Worm (Caenorhabditis elegans) whole organism, L1 larva: ENCODE data around the gene npr-30.

Source experiments
- C04F5.9 ChIP-seq: sonication (generic microtip); optimal IDR thresholded peaks from 2 replicates; lab custom pipeline; 2016; ENCODE audit warnings: missing genetic modification characterization, missing compliant biosample characterization
- C16A3.4 ChIP-seq: fragments of 150-350 bp; optimal IDR thresholded peaks from 2 replicates; lab custom pipeline; 2014; ENCODE audit warnings: missing biosample characterization, missing genetic modification characterization
- F16B12.6 ChIP-seq: fragments of 150-350 bp; optimal IDR thresholded peaks from 2 replicates; lab custom pipeline; 2014; ENCODE audit warnings: missing biosample characterization, missing genetic modification characterization
- Y116A8C.19 ChIP-seq: sonication (generic microtip); optimal IDR thresholded peaks from 2 replicates; lab custom pipeline; 2016; ENCODE audit warnings: missing compliant biosample characterization, missing genetic modification characterization, borderline replicate concordance
- aha-1 ChIP-seq: fragments of 150-350 bp; optimal IDR thresholded peaks from 2 replicates; lab custom pipeline; 2014; ENCODE audit warnings: missing biosample characterization, missing genetic modification characterization
- alr-1 ChIP-seq: fragments of 200-800 bp; sonication (Bioruptor generic); optimal IDR thresholded peaks from 2 replicates; lab custom pipeline; 2018; ENCODE audit warnings: borderline replicate concordance, mild to moderate bottlenecking, missing genetic modification characterization, missing compliant biosample characterization
- blmp-1 ChIP-seq: fragments of 150-350 bp; optimal IDR thresholded peaks from 2 replicates; lab custom pipeline; 2014; ENCODE audit warnings: missing biosample characterization, missing genetic modification characterization
- dpl-1 ChIP-seq, 3 experiments: fragments of 150-350 bp in 2 of 3; sonication (generic microtip) in 1 of 3; optimal IDR thresholded peaks; 2 replicates each; lab custom pipeline; 2014 to 2017; ENCODE audit warnings: missing biosample characterization in 3 of 3, missing genetic modification characterization in 3 of 3, missing genetic modification reagents in 3 of 3
- dsc-1 ChIP-seq: sonication (generic microtip); optimal IDR thresholded peaks from 2 replicates; lab custom pipeline; 2016; ENCODE audit warnings: mild to moderate bottlenecking, missing genetic modification characterization, missing compliant biosample characterization
- efl-1 ChIP-seq, 4 experiments: fragments of 150-350 bp; optimal IDR thresholded peaks in 3 of 4; peaks in 1 of 4; 1 replicate in 1 of 4; 2 replicates in 3 of 4; lab custom pipeline; 2014; ENCODE audit warnings: missing biosample characterization in 2 of 4, missing genetic modification characterization in 2 of 4, missing genetic modification reagents in 2 of 4
- egl-13 ChIP-seq: sonication (generic microtip); optimal IDR thresholded peaks from 2 replicates; lab custom pipeline; 2016; ENCODE audit warnings: missing genotype, missing genetic modification reagents, missing genetic modification characterization, missing compliant biosample characterization
- egl-27 ChIP-seq, 2 experiments: fragments of 150-350 bp in 1 of 2; sonication (generic microtip); optimal IDR thresholded peaks; 3 replicates each; lab custom pipeline; 2017 to 2018; ENCODE audit warnings: missing biosample characterization in 2 of 2, missing genetic modification characterization in 2 of 2, missing genetic modification reagents in 2 of 2
- elt-2 ChIP-seq: sonication (generic microtip); optimal IDR thresholded peaks from 2 replicates; lab custom pipeline; 2016; ENCODE audit warnings: missing genetic modification characterization, mild to moderate bottlenecking, inconsistent platforms, missing compliant biosample characterization, missing genetic modification reagents
- elt-3 ChIP-seq, 6 experiments: fragments of 150-350 bp in 1 of 6; sonication (generic microtip); optimal IDR thresholded peaks; 2 replicates each; lab custom pipeline; 2017 to 2018; ENCODE audit warnings: missing biosample characterization in 6 of 6, missing genetic modification characterization in 6 of 6, inconsistent platforms in 1 of 6
- ets-5 ChIP-seq: fragments of 200-800 bp; sonication (Bioruptor generic); IDR thresholded peaks from 2 replicates; pipeline ENCODE4 v1.3.6; 2022; ENCODE audit warnings: missing genetic modification characterization, missing compliant biosample characterization
- fkh-4 ChIP-seq: sonication (generic microtip); optimal IDR thresholded peaks from 2 replicates; lab custom pipeline; 2016; ENCODE audit warnings: missing compliant biosample characterization, missing genetic modification characterization, borderline replicate concordance
- fkh-8 ChIP-seq: sonication (generic microtip); optimal IDR thresholded peaks from 2 replicates; lab custom pipeline; 2016; ENCODE audit warnings: mild to moderate bottlenecking, missing genetic modification characterization, missing compliant biosample characterization
- hlh-17 ChIP-seq: fragments of 200-800 bp; sonication (Bioruptor generic); optimal IDR thresholded peaks from 2 replicates; lab custom pipeline; 2018; ENCODE audit warnings: missing genetic modification characterization, mild to moderate bottlenecking, missing compliant biosample characterization, moderate library complexity, borderline replicate concordance
- hpl-2 ChIP-seq: fragments of 150-350 bp; optimal IDR thresholded peaks from 2 replicates; lab custom pipeline; 2014; ENCODE audit warnings: missing biosample characterization, missing genetic modification reagents, missing genetic modification characterization
- lin-15B ChIP-seq: fragments of 150-350 bp; sonication (generic microtip); optimal IDR thresholded peaks from 3 replicates; lab custom pipeline; 2014; ENCODE audit warnings: missing biosample characterization, missing genetic modification characterization
- lin-39 ChIP-seq: fragments of 150-350 bp; optimal IDR thresholded peaks from 2 replicates; lab custom pipeline; 2014; ENCODE audit warnings: missing biosample characterization, missing genetic modification reagents, missing genetic modification characterization
- mdl-1 ChIP-seq, 2 experiments: fragments of 150-350 bp; optimal IDR thresholded peaks; 2 replicates each; lab custom pipeline; 2014 to 2017; ENCODE audit warnings: missing biosample characterization in 2 of 2, missing genetic modification characterization in 2 of 2, inconsistent platforms in 1 of 2
- mef-2 ChIP-seq: fragments of 150-350 bp; optimal IDR thresholded peaks from 2 replicates; lab custom pipeline; 2014; ENCODE audit warnings: missing biosample characterization, missing genetic modification characterization
- mep-1 ChIP-seq: fragments of 150-350 bp; optimal IDR thresholded peaks from 2 replicates; lab custom pipeline; 2014; ENCODE audit warnings: missing biosample characterization, missing genetic modification characterization
- nhr-19 ChIP-seq: fragments of 200-800 bp; sonication (Bioruptor generic); conservative IDR thresholded peaks from 2 replicates; pipeline ENCODE4 v1.3.6; 2022; ENCODE audit warnings: missing genetic modification characterization, missing compliant biosample characterization
- nhr-28 ChIP-seq: fragments of 150-350 bp; optimal IDR thresholded peaks from 2 replicates; lab custom pipeline; 2014; ENCODE audit warnings: missing biosample characterization, missing genetic modification characterization
- nhr-47 ChIP-seq: sonication (generic microtip); optimal IDR thresholded peaks from 2 replicates; lab custom pipeline; 2016; ENCODE audit warnings: mild to moderate bottlenecking, missing genetic modification characterization, moderate library complexity, missing compliant biosample characterization
- nhr-71 ChIP-seq: sonication (generic microtip); optimal IDR thresholded peaks from 2 replicates; lab custom pipeline; 2016; ENCODE audit warnings: mild to moderate bottlenecking, missing genetic modification characterization, moderate library complexity, missing compliant biosample characterization
- nhr-76 ChIP-seq: sonication (generic microtip); optimal IDR thresholded peaks from 2 replicates; lab custom pipeline; 2017; ENCODE audit warnings: missing biosample characterization, missing genetic modification characterization
- nhr-85 ChIP-seq: sonication (generic microtip); peaks from one replicate; lab custom pipeline; 2016; ENCODE audit warnings: missing genetic modification characterization, inconsistent platforms, missing compliant biosample characterization
- pag-3 ChIP-seq: sonication (generic microtip); optimal IDR thresholded peaks from 2 replicates; lab custom pipeline; 2017; ENCODE audit warnings: missing genetic modification characterization, mild to moderate bottlenecking, missing compliant biosample characterization, antibody characterized with exemption, borderline replicate concordance; ENCODE audit not compliant: insufficient read depth
- pax-3 ChIP-seq: fragments of 200-800 bp; sonication (Bioruptor generic); optimal IDR thresholded peaks from 2 replicates; lab custom pipeline; 2018; ENCODE audit warnings: mild to moderate bottlenecking, missing genetic modification characterization, moderate library complexity, missing compliant biosample characterization
- pqm-1 ChIP-seq: sonication (generic microtip); optimal IDR thresholded peaks from 3 replicates; lab custom pipeline; 2017; ENCODE audit warnings: missing biosample characterization, missing genetic modification characterization
- rnt-1 ChIP-seq: sonication (generic microtip); optimal IDR thresholded peaks from 2 replicates; lab custom pipeline; 2016; ENCODE audit warnings: mild to moderate bottlenecking, missing genetic modification characterization, moderate library complexity, missing compliant biosample characterization
- skn-1 ChIP-seq: fragments of 150-350 bp; optimal IDR thresholded peaks from 2 replicates; lab custom pipeline; 2014; ENCODE audit warnings: missing biosample characterization, missing genetic modification characterization
- snpc-4 ChIP-seq: fragments of 150-350 bp; optimal IDR thresholded peaks from 2 replicates; lab custom pipeline; 2014; ENCODE audit warnings: missing biosample characterization, missing genetic modification characterization
- sox-4 ChIP-seq: sonication (generic microtip); optimal IDR thresholded peaks from 2 replicates; lab custom pipeline; 2016; ENCODE audit warnings: missing genetic modification characterization, missing compliant biosample characterization
- sup-37 ChIP-seq: fragments of 200-800 bp; sonication (Bioruptor generic); optimal IDR thresholded peaks from 2 replicates; lab custom pipeline; 2018; ENCODE audit warnings: mild to moderate bottlenecking, missing genetic modification characterization, missing compliant biosample characterization
- swsn-7 ChIP-seq: sonication (generic microtip); optimal IDR thresholded peaks from 2 replicates; lab custom pipeline; 2016; ENCODE audit warnings: missing genetic modification characterization, missing compliant biosample characterization
- tbx-2 ChIP-seq: sonication (generic microtip); optimal IDR thresholded peaks from 2 replicates; lab custom pipeline; 2016; ENCODE audit warnings: missing genetic modification characterization, missing compliant biosample characterization
- tlp-1 ChIP-seq: fragments of 150-350 bp; optimal IDR thresholded peaks from 2 replicates; lab custom pipeline; 2014; ENCODE audit warnings: missing biosample characterization, missing genetic modification characterization
- unc-130 ChIP-seq: fragments of 150-350 bp; optimal IDR thresholded peaks from 2 replicates; lab custom pipeline; 2017; ENCODE audit warnings: missing biosample characterization, missing genetic modification characterization, inconsistent platforms
- unc-30 ChIP-seq: sonication (generic microtip); optimal IDR thresholded peaks from 2 replicates; lab custom pipeline; 2017; ENCODE audit warnings: missing biosample characterization, missing genetic modification characterization
- unc-86 ChIP-seq: sonication (generic microtip); optimal IDR thresholded peaks from 2 replicates; lab custom pipeline; 2016; ENCODE audit warnings: missing genetic modification characterization, missing compliant biosample characterization
- xbp-1 ChIP-seq: sonication (generic microtip); optimal IDR thresholded peaks from 2 replicates; lab custom pipeline; 2016; ENCODE audit warnings: missing genetic modification characterization, missing compliant biosample characterization
- zag-1 ChIP-seq: fragments of 150-350 bp; optimal IDR thresholded peaks from 2 replicates; lab custom pipeline; 2014; ENCODE audit warnings: missing biosample characterization, missing genetic modification characterization
- ztf-4 ChIP-seq: fragments of 150-350 bp; optimal IDR thresholded peaks from 2 replicates; lab custom pipeline; 2014; ENCODE audit warnings: missing biosample characterization, missing genetic modification characterization

The npr-30 gene

DNA sequence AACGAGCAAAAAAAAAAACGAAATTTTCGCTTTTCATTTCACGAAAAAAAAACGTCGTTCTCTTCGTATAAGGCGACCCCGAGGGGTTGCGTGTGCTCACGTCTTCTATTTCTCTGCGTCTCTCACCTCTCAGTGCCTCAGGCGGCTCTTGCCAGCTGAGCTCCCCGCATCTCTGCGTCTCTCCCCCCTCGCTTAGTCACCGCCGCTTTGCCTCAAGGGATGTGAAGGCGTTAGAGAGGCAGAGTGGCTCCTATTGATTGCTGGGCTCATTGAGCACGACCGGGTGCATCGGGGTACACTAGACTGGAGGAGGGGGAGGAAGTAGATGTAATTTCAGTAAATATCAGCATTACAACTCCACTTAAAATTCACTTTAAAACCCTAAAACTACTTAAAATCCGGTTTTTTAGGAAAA is 22.5 kb downstream of the npr-30 start (continued):
- no peak for TF ChIP-seq nhr-76
- TF ChIP-seq egl-27 (tag; optimal IDR thresholded peaks at IDR 0.05; lab: Kevin White, UChicago): no peak
- TF ChIP-seq tbx-2: peak; percentile 65
- TF ChIP-seq aha-1 (tag; lab: Kevin White, UChicago): no peak
- no peak for TF ChIP-seq C04F5.9 (tag; lab: Kevin White, UChicago)

DNA sequence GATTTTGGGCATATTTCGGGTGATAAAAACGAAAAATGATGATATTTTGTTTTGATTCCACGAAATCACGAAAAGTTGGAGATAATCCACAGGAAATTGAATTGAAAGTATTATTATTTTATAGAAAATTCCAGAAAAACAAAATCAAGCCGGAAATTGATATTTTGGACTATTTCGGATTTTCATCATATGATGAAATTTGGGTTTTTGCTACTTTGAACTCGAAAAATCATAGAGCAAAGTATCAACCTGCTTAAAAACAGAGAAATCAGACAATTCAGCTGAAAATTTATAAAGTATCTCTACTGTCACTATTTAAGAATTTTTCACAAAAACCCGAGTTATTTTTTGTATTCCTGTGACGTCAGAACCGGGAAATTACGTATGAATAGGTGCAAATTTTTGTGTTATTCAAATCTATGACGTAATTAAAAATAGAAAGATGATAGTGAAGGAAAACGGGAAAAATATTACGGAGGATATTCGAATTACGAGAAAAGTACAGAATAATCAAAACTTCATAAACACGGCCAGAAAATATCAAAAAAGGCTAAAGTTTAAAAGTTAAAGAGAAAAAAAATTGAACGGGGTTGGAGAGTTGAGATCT is 24.3 kb downstream of the npr-30 start:
- TF ChIP-seq mef-2 (no peak), nhr-19 (GFP tag; lab: Robert Waterston, UW) (no peak), ets-5 (GFP tag; lab: Robert Waterston, UW) (no peak), fkh-8 (tag; lab: Kevin White, UChicago) (peak; percentile 71), snpc-4 (no peak), hlh-17 (GFP tag; lab: Kevin White, UChicago) (no peak), egl-27 (tag; optimal IDR thresholded peaks at IDR 0.05; lab: Kevin White, UChicago) (no peak), Y116A8C.19 (tag; lab: Kevin White, UChicago) (no peak), elt-3 (tag; optimal IDR thresholded peaks at IDR 0.05; lab: Kevin White, UChicago) (no peak), C16A3.4 (tag; lab: Kevin White, UChicago) (no peak), xbp-1 (tag; lab: Kevin White, UChicago) (no peak), sox-4 (tag; lab: Kevin White, UChicago) (peak; percentile 52), F16B12.6 (tag; lab: Kevin White, UChicago) (no peak), swsn-7 (tag; lab: Kevin White, UChicago) (no peak), mep-1 (tag; lab: Kevin White, UChicago) (no peak), unc-86 (tag; lab: Kevin White, UChicago) (no peak), tlp-1 (tag; lab: Kevin White, UChicago) (no peak), mdl-1 (tag; optimal IDR thresholded peaks at IDR 0.05; lab: Kevin White, UChicago) (no peak), egl-13 (tag; lab: Kevin White, UChicago) (no peak), efl-1 (optimal IDR thresholded peaks at IDR 0.05; lab: Kevin White, UChicago) (no peak), efl-1 (GFP tag; optimal IDR thresholded peaks at IDR 0.05 in 1 of 2; lab: Kevin White, UChicago) (no peak), pqm-1 (tag; lab: Kevin White, UChicago) (no peak), pax-3 (tag; lab: Kevin White, UChicago) (no peak), alr-1 (no peak), sup-37 (GFP tag; lab: Kevin White, UChicago) (no peak), pag-3 (tag; lab: Kevin White, UChicago) (no peak), dsc-1 (tag; lab: Kevin White, UChicago) (peak; percentile 47), skn-1 (tag; lab: Kevin White, UChicago) (peak; percentile 35), blmp-1 (tag; lab: Kevin White, UChicago) (no peak), unc-30 (tag; lab: Kevin White, UChicago) (no peak), lin-39 (no peak), dpl-1 (GFP tag; optimal IDR thresholded peaks at IDR 0.05; lab: Kevin White, UChicago) (no peak), hpl-2 (GFP tag; lab: Kevin White, UChicago) (no peak), nhr-85 (tag; lab: Kevin White, UChicago) (no peak), elt-2 (tag; lab: Kevin White, UChicago) (no peak), ztf-4 (no peak), nhr-28 (tag; lab: Kevin White, UChicago) (no peak), nhr-47 (peak; percentile 21), unc-130 (tag; lab: Kevin White, UChicago) (no peak), fkh-4 (tag; lab: Kevin White, UChicago) (no peak), lin-15B (tag; lab: Kevin White, UChicago) (no peak), zag-1 (tag; lab: Kevin White, UChicago) (no peak), rnt-1 (no peak), nhr-71 (tag; lab: Kevin White, UChicago) (peak; percentile 34)
